Fruit fly (Drosophila melanogaster) whole organism, adult: ENCODE measurements around the gene CG7275.

Source experiments
- CG14711 ChIP-seq: fragments of 200-800 bp; sonication (Bioruptor generic); optimal IDR thresholded peaks from 2 replicates; lab custom pipeline; 2018; ENCODE audit warnings: missing biosample characterization, mild to moderate bottlenecking, missing genetic modification characterization, moderate library complexity
- CG33017 ChIP-seq: fragments of 200-800 bp; sonication (Bioruptor generic); optimal IDR thresholded peaks from 2 replicates; lab custom pipeline; 2018; ENCODE audit warnings: missing biosample characterization, mild to moderate bottlenecking, missing genetic modification characterization, moderate library complexity
- CG7045 ChIP-seq: fragments of 200-800 bp; sonication (Bioruptor generic); optimal IDR thresholded peaks from 2 replicates; lab custom pipeline; 2017; ENCODE audit warnings: missing biosample characterization, mild to moderate bottlenecking, missing genetic modification characterization
- CG7101 ChIP-seq: fragments of 200-800 bp; sonication (Bioruptor generic); optimal IDR thresholded peaks from 2 replicates; lab custom pipeline; 2018; ENCODE audit warnings: missing biosample characterization, mild to moderate bottlenecking, missing genetic modification characterization, moderate library complexity
- Crg-1 ChIP-seq: fragments of 200-800 bp; sonication (Bioruptor generic); optimal IDR thresholded peaks from 2 replicates; lab custom pipeline; 2016; ENCODE audit warnings: missing biosample characterization, missing genetic modification characterization
- Hr96 ChIP-seq: fragments of 200-800 bp; sonication (Bioruptor generic); optimal IDR thresholded peaks from 2 replicates; lab custom pipeline; 2016; ENCODE audit warnings: missing biosample characterization, missing genetic modification characterization
- bab1 ChIP-seq: fragments of 200-800 bp; sonication (Bioruptor generic); optimal IDR thresholded peaks from 3 replicates; lab custom pipeline; 2019; ENCODE audit warnings: missing biosample characterization, mild to moderate bottlenecking, missing genetic modification characterization, moderate library complexity
- kay ChIP-seq: fragments of 200-800 bp; sonication (Bioruptor generic); peaks from one replicate; lab custom pipeline; 2016; ENCODE audit warnings: missing biosample characterization, missing genetic modification characterization, borderline replicate concordance
- ovo ChIP-seq: fragments of 200-800 bp; sonication (Bioruptor generic); optimal IDR thresholded peaks from 2 replicates; lab custom pipeline; 2016; ENCODE audit warnings: missing biosample characterization, missing genetic modification characterization
- pad ChIP-seq: fragments of 200-800 bp; sonication (Bioruptor generic); optimal IDR thresholded peaks from 3 replicates; lab custom pipeline; 2017; ENCODE audit warnings: missing biosample characterization, missing genetic modification characterization, mild to moderate bottlenecking, moderate library complexity, missing genetic modification reagents
- tj ChIP-seq: fragments of 200-800 bp; sonication (Bioruptor generic); optimal IDR thresholded peaks from 3 replicates; lab custom pipeline; 2017; ENCODE audit warnings: missing biosample characterization, mild to moderate bottlenecking, missing genetic modification characterization, moderate library complexity

DNA sequence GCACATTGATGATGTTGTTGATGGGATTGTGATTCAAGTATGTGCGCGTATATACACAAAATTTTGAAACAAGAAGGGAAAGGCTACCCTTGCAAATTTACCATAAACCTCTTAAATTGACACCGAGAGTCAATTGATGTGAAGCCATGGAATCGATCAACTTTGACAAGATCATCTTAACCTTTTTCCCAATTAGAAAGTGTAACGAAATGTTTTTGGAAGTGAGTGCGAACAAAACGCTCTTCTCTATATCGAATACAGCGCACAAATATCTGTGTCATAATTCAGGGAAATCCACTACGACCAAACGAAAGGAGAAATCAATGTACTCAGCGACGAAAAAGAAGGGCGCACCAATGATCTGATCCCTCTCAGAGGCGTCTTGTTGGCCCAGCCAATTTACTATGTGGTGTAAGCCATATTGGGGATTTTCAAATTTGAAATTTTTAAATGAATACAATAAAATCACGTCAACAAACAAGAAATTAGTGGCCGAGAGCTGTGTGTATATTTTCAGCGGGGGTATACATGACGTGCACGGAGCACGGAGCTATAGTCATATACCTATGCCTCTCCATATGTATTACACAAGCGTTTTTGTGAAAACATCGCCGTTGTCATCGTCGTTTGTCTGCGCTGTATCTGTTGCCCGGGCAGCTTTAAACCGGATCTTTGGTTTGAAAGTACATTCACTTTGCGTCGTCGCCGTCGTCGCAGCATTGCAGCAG, 34.8 kb downstream of the CG7275 start:
- no peak for TF ChIP-seq Crg-1
- TF ChIP-seq CG33017 (tag; lab: Kevin White, UChicago): no peak
- TF ChIP-seq bab1 (GFP tag; lab: Kevin White, UChicago): no peak
- no peak for TF ChIP-seq tj (GFP tag; lab: Kevin White, UChicago)
- TF ChIP-seq CG14711 (tag; lab: Kevin White, UChicago): peak; percentile 24
- TF ChIP-seq ovo (GFP tag; lab: Kevin White, UChicago): no peak
- TF ChIP-seq CG7045 (GFP tag; lab: Kevin White, UChicago): no peak
- peak; percentile 85 for TF ChIP-seq kay (GFP tag; lab: Kevin White, UChicago)
- peak; percentile 7 for TF ChIP-seq Hr96 (GFP tag; lab: Kevin White, UChicago)
- peak; percentile 14 for TF ChIP-seq CG7101 (tag; lab: Kevin White, UChicago)
- TF ChIP-seq pad (GFP tag; lab: Kevin White, UChicago): no peak
